Worm (Caenorhabditis elegans) whole organism, young adult: Measurements from ENCODE around the gene nhr-53.
"Not testable (repeated sequence)": the region's sequence is repeated elsewhere in the genome, so short reads cannot be mapped to it uniquely, and the experiment has no call there.

ENCODE experiments used
- K12H6.12 ChIP-seq: fragments of 200-800 bp; sonication (Bioruptor generic); optimal IDR thresholded peaks from 2 replicates; lab custom pipeline; 2018; ENCODE audit warnings: mild to moderate bottlenecking, missing genetic modification characterization, missing compliant biosample characterization
- Y56A3A.18 ChIP-seq: fragments of 200-800 bp; sonication (Bioruptor generic); IDR thresholded peaks from 2 replicates; pipeline ENCODE4 v1.3.6; 2022; ENCODE audit warnings: missing genetic modification reagents, missing genetic modification characterization, missing compliant biosample characterization
- bed-1 ChIP-seq: fragments of 200-800 bp; sonication (Bioruptor generic); IDR thresholded peaks from 2 replicates; pipeline ENCODE4 v1.3.6; 2022; ENCODE audit warnings: missing genetic modification reagents, missing genetic modification characterization, missing compliant biosample characterization
- ccch-3 ChIP-seq: fragments of 200-800 bp; sonication (Bioruptor generic); optimal IDR thresholded peaks from 2 replicates; lab custom pipeline; 2018; ENCODE audit warnings: mild to moderate bottlenecking, missing genetic modification characterization, missing compliant biosample characterization
- dpl-1 ChIP-seq: fragments of 150-350 bp; optimal IDR thresholded peaks from 2 replicates; lab custom pipeline; 2014; ENCODE audit warnings: missing biosample characterization, missing genetic modification reagents, missing genetic modification characterization
- fkh-3 ChIP-seq: sonication (generic microtip); optimal IDR thresholded peaks from 2 replicates; lab custom pipeline; 2016; ENCODE audit warnings: mild to moderate bottlenecking, missing genetic modification characterization, missing compliant biosample characterization
- madf-8 ChIP-seq: fragments of 200-800 bp; sonication (Bioruptor generic); conservative IDR thresholded peaks from 2 replicates; pipeline ENCODE4 v1.3.6; 2022; ENCODE audit warnings: missing genetic modification reagents, missing genetic modification characterization, missing compliant biosample characterization
- pha-4 ChIP-seq: fragments of 150-350 bp; sonication (generic microtip); optimal IDR thresholded peaks from 2 replicates; lab custom pipeline; 2014; ENCODE audit warnings: missing biosample characterization, missing genetic modification reagents, missing genetic modification characterization
- rec-8 ChIP-seq, 2 experiments: sonication (generic microtip); optimal IDR thresholded peaks; 2 replicates each; lab custom pipeline; 2016; ENCODE audit warnings: mild to moderate bottlenecking in 2 of 2, missing genetic modification characterization in 2 of 2, missing genetic modification reagents in 2 of 2, missing genotype in 2 of 2, missing biosample characterization in 1 of 2, missing compliant biosample characterization in 1 of 2, moderate library complexity in 1 of 2
- sea-2 ChIP-seq: fragments of 200-800 bp; sonication (Bioruptor generic); IDR thresholded peaks from 2 replicates; pipeline ENCODE4 v1.3.6; 2022; ENCODE audit warnings: missing genetic modification characterization, missing compliant biosample characterization
- unc-62 ChIP-seq: fragments of 150-350 bp; optimal IDR thresholded peaks from 2 replicates; lab custom pipeline; 2014; ENCODE audit warnings: missing biosample characterization, missing genetic modification reagents, missing genetic modification characterization

- not testable (repeated sequence) for TF ChIP-seq pha-4 (tag; lab: Kevin White, UChicago); unc-62; madf-8 (GFP tag; lab: Robert Waterston, UW); sea-2 (GFP tag; lab: Robert Waterston, UW); dpl-1; Y56A3A.18 (GFP tag; lab: Robert Waterston, UW); fkh-3; ccch-3 (GFP tag; lab: Kevin White, UChicago); bed-1 (GFP tag; lab: Robert Waterston, UW); K12H6.12 (tag; lab: Kevin White, UChicago); rec-8 (tag; optimal IDR thresholded peaks at IDR 0.05; lab: Kevin White, UChicago)
Observed at ce11 chrV:15670139-15670538, 32.0 kb downstream of the nhr-53 start, which contains the start of gene K06B4.15.
